Fruit fly (Drosophila melanogaster) whole organism, embryonic: Measurements from ENCODE around the gene mon2.

ENCODE experiments used
- B-H2 ChIP-seq: fragments of 200-800 bp; sonication (Bioruptor generic); optimal IDR thresholded peaks from 2 replicates; lab custom pipeline; 2018; ENCODE audit warnings: missing biosample characterization, mild to moderate bottlenecking, missing genetic modification characterization
- CG10959 ChIP-seq: fragments of 200-800 bp; sonication (Bioruptor generic); IDR thresholded peaks from 2 replicates; pipeline ENCODE4 v1.3.6; 2022; ENCODE audit warnings: missing biosample characterization, missing genetic modification characterization
- CG11696 ChIP-seq: fragments of 200-800 bp; sonication (Bioruptor generic); IDR thresholded peaks from 2 replicates; pipeline ENCODE4 v1.3.6; 2022; ENCODE audit warnings: missing biosample characterization, missing genetic modification characterization
- CG12219 ChIP-seq: fragments of 200-800 bp; sonication (Bioruptor generic); optimal IDR thresholded peaks from 3 replicates; lab custom pipeline; 2018; ENCODE audit warnings: missing biosample characterization, mild to moderate bottlenecking, missing genetic modification characterization
- CG12299 ChIP-seq: fragments of 200-800 bp; sonication (Bioruptor generic); optimal IDR thresholded peaks from 2 replicates; lab custom pipeline; 2018; ENCODE audit warnings: missing biosample characterization, mild to moderate bottlenecking, missing genetic modification characterization
- CG13296 ChIP-seq: fragments of 200-800 bp; sonication (Bioruptor generic); optimal IDR thresholded peaks from 3 replicates; lab custom pipeline; 2018; ENCODE audit warnings: missing biosample characterization, mild to moderate bottlenecking, missing genetic modification characterization
- CG13624 ChIP-seq: fragments of 200-800 bp; sonication (Bioruptor generic); optimal IDR thresholded peaks from 2 replicates; lab custom pipeline; 2016; ENCODE audit warnings: missing biosample characterization, missing genetic modification characterization
- CG13775 ChIP-seq: fragments of 200-800 bp; sonication (Bioruptor generic); optimal IDR thresholded peaks from 3 replicates; lab custom pipeline; 2017; ENCODE audit warnings: missing biosample characterization, mild to moderate bottlenecking, missing genetic modification characterization
- CG14441 ChIP-seq: fragments of 200-800 bp; sonication (Bioruptor generic); IDR thresholded peaks from 2 replicates; pipeline ENCODE4 v1.3.6; 2022; ENCODE audit warnings: missing biosample characterization, missing genetic modification characterization
- CG15073 ChIP-seq: fragments of 200-800 bp; sonication (Bioruptor generic); optimal IDR thresholded peaks from 2 replicates; lab custom pipeline; 2016; ENCODE audit warnings: missing biosample characterization, missing genetic modification characterization
- CG16815 ChIP-seq: fragments of 200-800 bp; sonication (Bioruptor generic); optimal IDR thresholded peaks from 3 replicates; lab custom pipeline; 2017; ENCODE audit warnings: missing biosample characterization, mild to moderate bottlenecking, missing genetic modification characterization
- CG43689 ChIP-seq: fragments of 200-800 bp; sonication (Bioruptor generic); IDR thresholded peaks from 2 replicates; pipeline ENCODE4 v1.3.6; 2022; ENCODE audit warnings: missing biosample characterization, missing genetic modification characterization
- CG6175 ChIP-seq: fragments of 200-800 bp; sonication (Bioruptor generic); IDR thresholded peaks from 3 replicates; pipeline ENCODE4 v1.3.6; 2022; ENCODE audit warnings: missing biosample characterization, missing genetic modification characterization
- CG6254 ChIP-seq: fragments of 200-800 bp; sonication (Bioruptor generic); optimal IDR thresholded peaks from 3 replicates; lab custom pipeline; 2017; ENCODE audit warnings: mild to moderate bottlenecking, missing biosample characterization, missing genetic modification reagents, missing genetic modification characterization
- CG7556 ChIP-seq: fragments of 200-800 bp; sonication (Bioruptor generic); optimal IDR thresholded peaks from 2 replicates; lab custom pipeline; 2017; ENCODE audit warnings: missing biosample characterization, mild to moderate bottlenecking, missing genetic modification characterization
- CG8290 ChIP-seq, 3 experiments: fragments of 200-800 bp; sonication (Bioruptor generic); optimal IDR thresholded peaks; 2 replicates each; lab custom pipeline; 2016 to 2019; ENCODE audit warnings: missing biosample characterization in 3 of 3, missing genetic modification characterization in 3 of 3, mild to moderate bottlenecking in 2 of 3, moderate library complexity in 1 of 3
- CrebB ChIP-seq: fragments of 200-800 bp; sonication (Bioruptor generic); optimal IDR thresholded peaks from 3 replicates; lab custom pipeline; 2018; ENCODE audit warnings: missing biosample characterization, mild to moderate bottlenecking, missing genetic modification characterization
- Dbx ChIP-seq: fragments of 200-800 bp; sonication (Bioruptor generic); IDR thresholded peaks from 3 replicates; pipeline ENCODE4 v1.3.6; 2022; ENCODE audit warnings: missing biosample characterization, missing genetic modification characterization
- Deaf1 ChIP-seq: fragments of 200-800 bp; optimal IDR thresholded peaks from 3 replicates; lab custom pipeline; 2019; ENCODE audit warnings: missing biosample characterization, mild to moderate bottlenecking, missing genetic modification characterization, moderate library complexity
- Drgx ChIP-seq: fragments of 200-800 bp; sonication (Bioruptor generic); IDR thresholded peaks from 2 replicates; pipeline ENCODE4 v1.3.6; 2022; ENCODE audit warnings: missing biosample characterization, missing genetic modification characterization
- E2f2 ChIP-seq: fragments of 200-800 bp; sonication (Bioruptor generic); IDR thresholded peaks from 2 replicates; pipeline ENCODE4 v1.3.6; 2022; ENCODE audit warnings: missing biosample characterization, missing genetic modification characterization
- HLH54F ChIP-seq: fragments of 200-800 bp; sonication (Bioruptor generic); optimal IDR thresholded peaks from 3 replicates; lab custom pipeline; 2016; ENCODE audit warnings: missing biosample characterization, missing genetic modification characterization
- HmgZ ChIP-seq: fragments of 200-800 bp; sonication (Bioruptor generic); optimal IDR thresholded peaks from 2 replicates; lab custom pipeline; 2018; ENCODE audit warnings: missing biosample characterization, mild to moderate bottlenecking, missing genetic modification characterization
- Hmr ChIP-seq: fragments of 200-800 bp; sonication (Bioruptor generic); optimal IDR thresholded peaks from 3 replicates; lab custom pipeline; 2017; ENCODE audit warnings: mild to moderate bottlenecking, missing biosample characterization, missing genetic modification reagents, missing genetic modification characterization
- Hr78 ChIP-seq, 2 experiments: fragments of 200-800 bp in 1 of 2; fragments of >200 bp in 1 of 2; sonication (Bioruptor generic) in 1 of 2; optimal IDR thresholded peaks; 2 replicates each; lab custom pipeline; 2017 to 2019; ENCODE audit warnings: missing biosample characterization in 2 of 2, missing genetic modification characterization in 2 of 2, mild to moderate bottlenecking in 1 of 2, moderate library complexity in 1 of 2
- Kr ChIP-seq: fragments of 200-800 bp; sonication (Bioruptor generic); optimal IDR thresholded peaks from 2 replicates; lab custom pipeline; 2017; ENCODE audit warnings: missing biosample characterization, mild to moderate bottlenecking, missing genetic modification characterization
- Myb ChIP-seq: fragments of 200-800 bp; sonication (Bioruptor generic); optimal IDR thresholded peaks from 2 replicates; lab custom pipeline; 2016; ENCODE audit warnings: missing biosample characterization, missing genetic modification characterization
- NfI ChIP-seq: fragments of 200-800 bp; sonication (Bioruptor generic); optimal IDR thresholded peaks from 3 replicates; lab custom pipeline; 2018; ENCODE audit warnings: missing biosample characterization, mild to moderate bottlenecking, missing genetic modification characterization, moderate library complexity
- PHDP ChIP-seq: fragments of 200-800 bp; sonication (Bioruptor generic); optimal IDR thresholded peaks from 3 replicates; lab custom pipeline; 2018; ENCODE audit warnings: missing biosample characterization, mild to moderate bottlenecking, missing genetic modification characterization, moderate library complexity
- Stat92E ChIP-seq, 3 experiments: fragments of >200 bp in 2 of 3; fragments of 200-800 bp in 1 of 3; sonication (Bioruptor generic) in 1 of 3; optimal IDR thresholded peaks; 2 replicates each; lab custom pipeline; 2017 to 2019; ENCODE audit warnings: missing biosample characterization in 3 of 3, missing genetic modification characterization in 3 of 3, mild to moderate bottlenecking in 1 of 3, moderate library complexity in 1 of 3
- Xrp1 ChIP-seq: fragments of 200-800 bp; sonication (Bioruptor generic); IDR thresholded peaks from 2 replicates; pipeline ENCODE4 v1.3.6; 2022; ENCODE audit warnings: missing biosample characterization, missing genetic modification characterization
- ci ChIP-seq: fragments of 200-800 bp; sonication (Bioruptor generic); IDR thresholded peaks from 3 replicates; pipeline ENCODE4 v1.3.6; 2022; ENCODE audit warnings: missing biosample characterization, missing genetic modification characterization
- danr ChIP-seq: fragments of 200-800 bp; sonication (Bioruptor generic); IDR thresholded peaks from 2 replicates; pipeline ENCODE4 v1.3.6; 2022; ENCODE audit warnings: missing biosample characterization, missing genetic modification characterization
- dati ChIP-seq: fragments of 200-800 bp; sonication (Bioruptor generic); IDR thresholded peaks from 2 replicates; pipeline ENCODE4 v1.3.6; 2022; ENCODE audit warnings: missing biosample characterization, missing genetic modification characterization
- dysf ChIP-seq: fragments of 200-800 bp; sonication (Bioruptor generic); IDR thresholded peaks from 3 replicates; pipeline ENCODE4 v1.3.6; 2022; ENCODE audit warnings: missing biosample characterization, missing genetic modification characterization
- grn ChIP-seq: fragments of 200-800 bp; sonication (Bioruptor generic); optimal IDR thresholded peaks from 3 replicates; lab custom pipeline; 2017; ENCODE audit warnings: missing biosample characterization, missing genetic modification characterization
- her ChIP-seq: fragments of 200-800 bp; sonication (Bioruptor generic); optimal IDR thresholded peaks from 2 replicates; lab custom pipeline; 2016; ENCODE audit warnings: missing biosample characterization, missing genetic modification characterization
- hkb ChIP-seq, 2 experiments: fragments of 200-800 bp in 1 of 2; fragments of >200 bp in 1 of 2; sonication (Bioruptor generic) in 1 of 2; IDR thresholded peaks in 1 of 2; optimal IDR thresholded peaks in 1 of 2; 2 replicates each; pipeline versions ENCODE4 v1.3.6 to Lab custom; 2017 to 2022; ENCODE audit warnings: missing biosample characterization in 1 of 2, missing genetic modification characterization in 1 of 2
- knrl ChIP-seq: fragments of 200-800 bp; sonication (Bioruptor generic); IDR thresholded peaks from 3 replicates; pipeline ENCODE4 v1.3.6; 2022; ENCODE audit warnings: missing biosample characterization, missing genetic modification characterization; ENCODE audit not compliant: partially characterized antibody
- maf-S ChIP-seq: fragments of 200-800 bp; sonication (Bioruptor generic); optimal IDR thresholded peaks from 2 replicates; lab custom pipeline; 2016; ENCODE audit warnings: missing biosample characterization, missing genetic modification characterization
- phol ChIP-seq: fragments of 200-800 bp; sonication (Bioruptor generic); optimal IDR thresholded peaks from 3 replicates; lab custom pipeline; 2018; ENCODE audit warnings: missing biosample characterization, mild to moderate bottlenecking, missing genetic modification characterization, moderate library complexity
- sens ChIP-seq: fragments of 200-800 bp; sonication (Bioruptor generic); peaks from one replicate; lab custom pipeline; 2016; ENCODE audit warnings: missing biosample characterization, missing genetic modification characterization
- slbo ChIP-seq: fragments of 200-800 bp; sonication (Bioruptor generic); IDR thresholded peaks from 2 replicates; pipeline ENCODE4 v1.3.6; 2022; ENCODE audit warnings: missing biosample characterization, missing genetic modification characterization
- tap ChIP-seq: fragments of 200-800 bp; optimal IDR thresholded peaks from 3 replicates; lab custom pipeline; 2019; ENCODE audit warnings: missing biosample characterization, mild to moderate bottlenecking, missing genetic modification characterization, moderate library complexity
- tll ChIP-seq, 2 experiments: fragments of 200-800 bp in 1 of 2; fragments of >200 bp in 1 of 2; sonication (Bioruptor generic) in 1 of 2; optimal IDR thresholded peaks; 2 replicates each; lab custom pipeline; 2017 to 2019; ENCODE audit warnings: missing biosample characterization in 2 of 2, missing genetic modification characterization in 2 of 2, mild to moderate bottlenecking in 1 of 2, moderate library complexity in 1 of 2
- twi ChIP-seq: fragments of 200-800 bp; optimal IDR thresholded peaks from 2 replicates; lab custom pipeline; 2019; ENCODE audit warnings: missing biosample characterization, mild to moderate bottlenecking, missing genetic modification characterization, moderate library complexity
- vnd ChIP-seq: fragments of 200-800 bp; sonication (Bioruptor generic); IDR thresholded peaks from 3 replicates; pipeline ENCODE4 v1.3.6; 2022; ENCODE audit warnings: missing biosample characterization, missing genetic modification characterization; ENCODE audit not compliant: partially characterized antibody

The mon2 gene

DNA sequence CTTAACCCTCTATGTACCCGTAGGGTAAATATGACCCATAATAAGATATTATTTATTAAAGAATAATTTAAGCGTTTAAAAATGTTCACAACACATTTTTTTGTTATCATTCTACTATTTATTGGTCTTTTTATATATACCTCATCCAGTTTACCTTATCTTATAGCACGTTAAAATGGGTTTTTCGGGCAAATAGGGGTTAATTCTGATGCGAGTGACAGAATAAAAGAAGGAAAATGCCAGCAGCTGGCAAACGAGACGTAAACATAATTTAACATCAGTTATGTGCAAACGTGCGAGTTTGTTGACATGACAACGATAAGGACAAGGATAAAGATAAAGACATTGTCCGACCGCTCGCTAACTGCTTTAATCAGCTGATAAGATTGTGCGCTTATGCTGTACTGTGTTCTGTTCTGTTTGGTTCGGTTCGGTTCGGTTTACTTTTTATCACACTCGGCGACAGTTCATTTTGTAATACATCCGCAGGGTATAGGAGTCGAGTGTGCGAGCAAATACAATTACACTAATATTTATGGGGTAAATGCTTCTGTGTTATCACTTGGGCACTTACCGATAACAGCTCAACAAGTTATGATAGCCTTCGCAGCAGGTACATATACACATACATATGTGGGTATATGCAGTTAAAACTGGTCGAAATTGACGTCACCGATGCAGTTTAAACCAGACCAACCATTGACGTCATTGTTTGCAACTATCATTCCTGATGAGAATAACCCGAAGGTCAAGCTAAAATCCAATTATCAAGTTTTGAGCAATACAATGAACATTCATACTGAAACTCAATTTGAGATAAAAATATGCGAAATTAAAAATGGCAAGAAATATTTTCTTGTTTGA lies 23.1 kb downstream of the mon2 start (continued):
- no peak for TF ChIP-seq slbo
- TF ChIP-seq maf-S (GFP tag; lab: Kevin White, UChicago), result no peak
- peak; percentile 23 for TF ChIP-seq CG6254 (GFP tag; lab: Kevin White, UChicago)
- TF ChIP-seq NfI (GFP tag; lab: Kevin White, UChicago), result no peak
- peak; percentile 45 for TF ChIP-seq PHDP (tag; lab: Kevin White, UChicago)
- TF ChIP-seq grn, result peak; percentile 81
- TF ChIP-seq CG13296, result peak; percentile 40
- TF ChIP-seq CG13624, result no peak
- no peak for TF ChIP-seq CG43689 (GFP tag; lab: Robert Waterston, UW)
- no peak for TF ChIP-seq danr (GFP tag; lab: Robert Waterston, UW)
- peak; percentile 54; the same call in 1 of the 3 replicates for TF ChIP-seq ci (GFP tag; lab: Robert Waterston, UW)
- TF ChIP-seq CG15073, result no peak
- TF ChIP-seq Deaf1 (tag; lab: Kevin White, UChicago), result peak; percentile 86
- TF ChIP-seq Drgx (GFP tag; lab: Robert Waterston, UW), result peak; percentile 26; the same call in 1 of the 2 replicates
- TF ChIP-seq CrebB, result peak; percentile 12
- no peak for TF ChIP-seq CG10959 (GFP tag; lab: Robert Waterston, UW)
- TF ChIP-seq Dbx (GFP tag; lab: Robert Waterston, UW), result peak; percentile 23; the same call in 1 of the 3 replicates
- TF ChIP-seq E2f2 (GFP tag; lab: Robert Waterston, UW), result no peak; the same call in 1 of the 2 replicates
- peak in 1 of 2 experiments; percentile 30 for TF ChIP-seq Hr78 (GFP tag; optimal IDR thresholded peaks at IDR 0.05; lab: Kevin White, UChicago)
- TF ChIP-seq sens (GFP tag; lab: Kevin White, UChicago), result peak; percentile 54
- no peak for TF ChIP-seq hkb (optimal IDR thresholded peaks at IDR 0.05; lab: Kevin White, UChicago)
- peak; percentile 31; the same call in 1 of the 2 replicates for TF ChIP-seq hkb (GFP tag; IDR thresholded peaks at IDR 0.05; lab: Robert Waterston, UW)
- TF ChIP-seq dati (GFP tag; lab: Robert Waterston, UW), result no peak
- no peak for TF ChIP-seq CG6175
- TF ChIP-seq CG16815 (GFP tag; lab: Kevin White, UChicago), result no peak
- TF ChIP-seq HLH54F (GFP tag; lab: Kevin White, UChicago), result no peak
- 0 out of 2 replicates have a peak, but pooled peaks have one; percentile 27 for TF ChIP-seq Xrp1 (GFP tag; lab: Robert Waterston, UW)
- TF ChIP-seq CG12219 (GFP tag; lab: Kevin White, UChicago), result peak; percentile 37
- no peak for TF ChIP-seq B-H2 (GFP tag; lab: Kevin White, UChicago)
- TF ChIP-seq Myb, result no peak
- TF ChIP-seq HmgZ (tag; lab: Kevin White, UChicago), result peak; percentile 27
- peak; percentile 37; the same call in 1 of the 3 replicates for TF ChIP-seq dysf (GFP tag; lab: Robert Waterston, UW)
- no peak for TF ChIP-seq CG12299 (tag; lab: Kevin White, UChicago)
- TF ChIP-seq CG7556 (GFP tag; lab: Kevin White, UChicago), result peak; percentile 12
- TF ChIP-seq Hmr, result peak; percentile 26
- TF ChIP-seq phol (tag; lab: Kevin White, UChicago), result peak; percentile 23
- TF ChIP-seq twi (tag; lab: Kevin White, UChicago), result peak; percentile 53
- TF ChIP-seq CG13775 (GFP tag; lab: Kevin White, UChicago), result no peak
- peak; percentile 34 for TF ChIP-seq Kr (GFP tag; lab: Kevin White, UChicago)
- no peak for TF ChIP-seq knrl (GFP tag; lab: Robert Waterston, UW)
- TF ChIP-seq tap, result peak; percentile 19
- peak in 1 of 2 experiments; percentile 53 for TF ChIP-seq tll (GFP tag; optimal IDR thresholded peaks at IDR 0.05; lab: Kevin White, UChicago)
- peak in 1 of 3 experiments; percentile 62 for TF ChIP-seq Stat92E (GFP tag; optimal IDR thresholded peaks at IDR 0.05; lab: Kevin White, UChicago)
- peak; percentile 46; the same call in 1 of the 3 replicates for TF ChIP-seq vnd (GFP tag; lab: Robert Waterston, UW)
- no peak for TF ChIP-seq CG8290 (GFP tag; optimal IDR thresholded peaks at IDR 0.05; lab: Kevin White, UChicago)
- TF ChIP-seq CG8290 (tag; optimal IDR thresholded peaks at IDR 0.05; lab: Kevin White, UChicago), result peak in 1 of 2 experiments; percentile 35
- no peak for TF ChIP-seq her (GFP tag; lab: Kevin White, UChicago)
- TF ChIP-seq CG14441 (GFP tag; lab: Robert Waterston, UW), result 0 out of 2 replicates have a peak, but pooled peaks have one; percentile 5
- 0 out of 2 replicates have a peak, but pooled peaks have one; percentile 6 for TF ChIP-seq CG11696 (GFP tag; lab: Robert Waterston, UW)
